Worm (Caenorhabditis elegans) whole organism, mixed stage, embryonic: ENCODE results near the gene fbxa-154.

Source experiments
- ceh-43 ChIP-seq: fragments of 200-800 bp; sonication (Bioruptor generic); optimal IDR thresholded peaks from 2 replicates; lab custom pipeline; 2018; ENCODE audit warnings: mild to moderate bottlenecking, missing genetic modification characterization, moderate library complexity, missing compliant biosample characterization
- ces-1 ChIP-seq: fragments of 150-350 bp; optimal IDR thresholded peaks from 2 replicates; lab custom pipeline; 2014; ENCODE audit warnings: missing biosample characterization, missing genetic modification reagents, missing genetic modification characterization
- ham-2 ChIP-seq: fragments of 200-800 bp; sonication (Bioruptor generic); optimal IDR thresholded peaks from 2 replicates; lab custom pipeline; 2018; ENCODE audit warnings: mild to moderate bottlenecking, missing genetic modification characterization, missing compliant biosample characterization
- lin-13 ChIP-seq: fragments of 150-350 bp; optimal IDR thresholded peaks from 2 replicates; lab custom pipeline; 2014; ENCODE audit warnings: missing biosample characterization, missing genetic modification characterization
- mab-5 ChIP-seq: fragments of 150-350 bp; optimal IDR thresholded peaks from 2 replicates; lab custom pipeline; 2014; ENCODE audit warnings: missing biosample characterization, missing genetic modification characterization
- snpc-4 ChIP-seq: fragments of 150-350 bp; optimal IDR thresholded peaks from 2 replicates; lab custom pipeline; 2014; ENCODE audit warnings: missing biosample characterization, missing genetic modification characterization
- tbx-8 ChIP-seq: fragments of 200-800 bp; sonication (Bioruptor generic); optimal IDR thresholded peaks from 2 replicates; lab custom pipeline; 2018; ENCODE audit warnings: mild to moderate bottlenecking, missing genetic modification characterization, moderate library complexity, missing compliant biosample characterization

- TF ChIP-seq ceh-43 (GFP tag; lab: Kevin White, UChicago) = no peak
- no peak for TF ChIP-seq ces-1
- TF ChIP-seq mab-5 (tag; lab: Kevin White, UChicago) = no peak
- no peak for TF ChIP-seq tbx-8 (GFP tag; lab: Kevin White, UChicago)
- no peak for TF ChIP-seq ham-2
- TF ChIP-seq lin-13 (tag; lab: Kevin White, UChicago) = no peak
- TF ChIP-seq snpc-4 (tag; lab: Kevin White, UChicago) = no peak
Measured at ce11 chrV:15575305-15575704, 29.6 kb downstream of the fbxa-154 start, which contains the start of gene mdt-28.
